Fruit fly (Drosophila melanogaster): ENCODE results near the gene CG46320.

Gene CG46320

DNA sequence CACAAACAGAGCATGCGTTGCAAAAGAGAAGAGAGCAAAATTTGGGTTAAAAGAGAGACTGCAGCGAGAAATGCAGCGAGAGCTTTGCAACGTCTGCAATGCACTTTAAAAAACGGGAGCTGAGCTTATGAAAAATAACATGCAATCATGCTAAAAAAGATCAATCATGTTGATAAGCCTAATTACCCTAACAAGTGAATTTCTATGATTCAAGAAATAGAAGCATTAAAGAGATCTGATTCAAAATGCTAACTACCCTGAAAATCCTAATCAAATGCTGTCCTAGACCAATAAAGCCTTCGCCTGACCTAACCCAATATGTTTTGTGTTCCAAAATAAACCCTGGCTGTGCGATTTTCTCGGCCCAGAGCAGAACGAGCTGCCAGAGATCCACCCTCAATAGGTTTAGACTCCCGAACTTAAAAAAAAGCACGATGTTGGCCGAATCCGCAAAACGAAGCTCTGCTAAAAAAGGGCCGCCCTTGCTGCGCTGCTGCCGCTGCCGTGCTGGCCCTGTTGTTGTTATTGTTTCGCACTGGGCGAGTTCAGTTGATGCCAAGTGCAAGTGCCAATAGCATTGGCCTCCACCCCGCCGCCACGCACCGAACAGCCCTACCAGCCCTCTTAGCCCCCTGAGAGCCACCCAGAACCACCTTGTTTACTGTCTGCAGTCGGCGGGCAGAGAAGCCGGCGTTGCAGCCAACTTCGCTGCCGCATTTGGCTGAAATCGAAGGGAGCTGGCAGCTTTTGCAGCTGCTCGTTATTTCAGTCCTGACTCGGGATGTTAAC lies 28.5 kb upstream of the CG46320 start:
- no peak for TF ChIP-seq noc (tag; optimal IDR thresholded peaks at IDR 0.05)

DNA sequence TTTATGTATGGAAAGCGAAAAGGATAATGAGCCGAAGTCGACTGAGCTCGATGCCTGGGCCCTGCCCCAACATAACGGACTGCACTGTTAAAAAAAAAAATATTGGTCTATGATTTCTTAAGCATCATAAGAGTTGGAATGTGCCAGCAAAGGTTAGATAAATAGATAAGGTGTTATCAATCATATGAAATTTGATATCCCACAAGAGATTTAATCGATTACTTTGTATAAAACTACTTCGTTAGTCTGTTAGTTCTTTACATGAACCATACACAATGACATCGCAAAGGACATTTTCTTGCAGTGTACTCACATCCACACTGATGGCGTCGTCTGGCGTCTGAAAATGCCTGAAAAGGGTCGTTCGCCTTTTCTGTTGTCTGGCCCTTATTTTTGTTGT lies 26.4 kb upstream of the CG46320 start:
- TF ChIP-seq noc (tag; optimal IDR thresholded peaks at IDR 0.05) = no peak

DNA sequence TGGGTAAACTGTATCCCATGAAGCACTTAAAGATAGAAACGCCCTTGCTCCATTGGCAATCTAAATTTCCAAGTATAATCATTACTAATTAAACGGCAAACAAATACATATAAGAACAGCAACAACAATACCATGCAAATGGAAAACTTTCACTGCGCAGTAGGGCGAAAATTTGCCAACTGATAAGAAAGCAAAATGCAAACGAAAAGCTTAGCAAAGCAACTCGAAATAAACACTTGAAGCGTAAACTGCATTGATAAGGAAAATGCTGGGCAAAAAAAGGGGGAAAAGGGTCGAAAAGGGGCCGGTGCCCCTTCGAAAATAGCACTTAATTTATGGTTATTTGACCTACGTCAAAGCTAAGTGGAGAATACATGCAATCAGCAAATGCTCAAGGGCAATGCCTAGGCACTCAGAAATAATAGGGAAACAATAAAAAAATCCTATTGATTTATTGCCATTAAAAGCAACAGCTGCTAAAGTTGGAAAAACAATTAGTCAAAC lies 25.3 kb upstream of the CG46320 start:
- no peak for TF ChIP-seq noc (tag; optimal IDR thresholded peaks at IDR 0.05)

DNA sequence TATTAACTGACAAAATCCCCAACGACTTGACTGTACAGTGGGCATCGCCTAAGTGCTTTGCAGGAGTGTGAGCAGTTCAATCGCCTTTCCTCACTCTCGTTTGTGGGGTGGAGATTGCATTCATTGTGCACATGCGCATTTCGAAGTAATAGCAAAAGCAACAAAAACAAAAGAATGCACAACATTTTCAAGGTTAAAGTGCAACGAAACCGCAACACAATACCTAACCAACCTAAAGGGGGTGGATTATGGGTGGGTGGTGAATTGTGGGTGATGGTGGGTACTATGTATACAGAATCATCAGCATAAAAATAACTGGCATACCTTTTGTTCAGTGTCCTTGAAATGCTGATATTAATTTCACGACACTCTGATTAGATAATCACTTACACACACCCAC lies 24.4 kb upstream of the CG46320 start:
- no peak for TF ChIP-seq noc (tag; optimal IDR thresholded peaks at IDR 0.05)

DNA sequence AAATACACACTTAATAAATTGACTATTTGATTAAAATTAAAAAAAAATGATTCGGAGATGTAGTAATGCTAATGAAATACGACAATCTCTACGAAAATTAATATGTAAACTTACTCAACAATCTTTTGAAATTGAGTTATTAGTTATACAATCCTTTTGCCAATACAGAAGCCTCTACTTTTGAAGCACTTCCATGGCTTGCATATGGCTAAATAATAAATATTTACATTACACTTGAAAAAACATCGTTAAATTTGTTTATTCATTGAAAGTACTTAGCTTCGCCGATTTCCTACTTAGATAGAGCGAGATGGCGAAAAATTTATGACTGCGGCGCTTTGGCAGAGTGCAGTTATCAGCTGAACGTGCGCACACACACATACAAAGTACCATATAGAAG lies 23.2 kb upstream of the CG46320 start:
- TF ChIP-seq noc (tag; optimal IDR thresholded peaks at IDR 0.05) = no peak

DNA sequence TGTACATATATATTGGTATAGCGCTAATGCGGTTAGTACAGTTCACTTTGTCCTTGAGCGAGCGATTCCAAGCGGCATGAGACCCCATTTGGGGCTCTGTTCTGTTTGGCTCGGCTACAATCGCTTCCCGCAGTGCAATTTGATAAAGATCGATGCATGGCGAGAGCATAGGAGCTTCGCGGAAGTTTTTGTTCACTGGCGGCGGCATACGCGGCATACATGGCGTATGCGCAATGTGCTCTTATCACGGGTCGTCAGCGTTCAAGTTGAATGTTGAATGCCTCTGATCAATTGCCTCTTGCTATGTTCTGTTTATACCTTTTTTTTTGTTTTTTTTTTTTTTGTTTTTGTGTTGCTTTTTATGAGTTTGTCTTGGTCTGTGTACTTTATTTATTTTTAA lies 22.8 kb upstream of the CG46320 start:
- no peak for TF ChIP-seq noc (tag; optimal IDR thresholded peaks at IDR 0.05)

DNA sequence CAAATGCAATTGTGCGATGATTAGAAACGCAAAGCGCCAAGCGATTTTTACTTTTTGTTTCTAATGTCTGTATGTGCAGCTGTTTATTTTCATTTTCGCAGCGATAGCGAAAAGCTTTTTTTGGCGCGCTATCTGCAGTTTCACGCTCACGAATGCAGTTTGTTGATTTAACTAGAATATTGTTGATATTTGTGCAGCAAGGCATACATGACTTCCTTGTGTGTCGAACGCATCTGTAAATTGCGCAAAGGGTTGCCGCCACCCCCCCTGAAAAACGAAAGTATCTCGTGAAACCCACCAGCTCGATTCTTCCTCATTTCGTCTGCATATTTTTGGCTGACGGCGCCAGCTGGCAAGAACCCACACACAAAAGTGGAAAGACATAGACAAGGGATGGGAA lies 22.4 kb upstream of the CG46320 start:
- no peak for TF ChIP-seq noc (tag; optimal IDR thresholded peaks at IDR 0.05)

DNA sequence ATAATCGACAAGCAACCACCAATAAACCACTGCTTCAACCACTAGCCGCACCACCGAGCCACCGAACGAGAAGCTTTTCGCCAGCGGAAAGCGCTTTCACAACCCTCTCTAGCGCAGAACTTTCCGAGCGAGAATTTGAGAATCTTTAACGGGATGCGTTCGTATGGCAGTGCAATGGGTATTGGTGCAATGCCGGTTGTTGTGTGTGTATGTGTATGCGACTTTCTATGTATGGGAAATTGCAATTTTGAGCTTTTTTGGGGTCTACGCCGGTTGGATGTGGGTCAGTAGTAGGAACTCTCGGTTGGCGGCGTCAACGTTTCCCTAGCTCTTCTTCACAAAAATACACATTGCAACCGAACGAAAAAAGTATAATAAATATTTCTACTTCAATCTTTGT lies 21.1 kb upstream of the CG46320 start:
- no peak for TF ChIP-seq noc (tag; optimal IDR thresholded peaks at IDR 0.05)

DNA sequence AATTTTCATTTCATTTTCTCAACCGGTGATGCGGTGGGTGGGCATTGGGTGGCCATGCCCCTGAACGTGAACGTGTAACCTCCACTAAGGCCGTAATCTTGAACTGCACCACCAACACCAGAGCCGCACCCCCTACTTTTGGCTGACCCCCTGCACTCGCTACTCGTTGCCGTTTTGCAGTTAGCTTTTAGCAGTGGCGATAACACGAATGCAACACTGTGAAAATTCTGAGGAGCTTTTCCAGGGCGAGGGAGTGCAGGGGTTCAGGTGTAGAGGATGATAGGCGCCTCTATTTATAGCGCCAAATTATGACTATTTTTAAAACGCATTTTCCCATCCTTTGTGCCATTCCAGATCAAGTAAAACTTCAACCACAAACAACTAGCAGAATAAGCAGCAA lies 20.2 kb upstream of the CG46320 start:
- no peak for TF ChIP-seq noc (tag; optimal IDR thresholded peaks at IDR 0.05)

DNA sequence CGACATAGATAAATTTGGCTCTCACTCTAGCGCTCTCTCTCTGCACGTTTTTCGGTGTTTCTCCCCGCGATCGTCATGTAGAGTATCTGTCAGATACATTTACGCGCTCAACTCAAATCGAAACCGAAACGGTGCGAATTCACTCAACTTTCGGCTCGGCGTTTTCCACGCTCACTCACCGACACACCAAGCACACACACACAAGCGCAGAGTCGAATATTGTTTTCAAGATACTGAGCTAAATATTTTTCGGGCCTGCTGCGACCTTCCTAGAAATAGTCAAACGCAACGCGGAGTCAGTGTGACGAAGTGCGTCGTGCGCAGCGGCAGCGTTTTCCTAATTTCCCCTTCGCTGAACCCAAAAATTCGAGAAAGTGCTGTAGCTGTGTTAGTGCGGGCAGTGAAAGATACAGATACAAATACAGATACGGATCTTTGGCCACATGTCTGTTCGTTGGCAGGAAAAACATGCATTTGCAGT lies 9.5 kb upstream of the CG46320 start, which contains the start of gene lin-28:
Gene lin-28, plus strand, starts transcription at position 279 of the 481 bp plus-strand sequence.
- TF ChIP-seq noc (tag; optimal IDR thresholded peaks at IDR 0.05) = no peak

DNA sequence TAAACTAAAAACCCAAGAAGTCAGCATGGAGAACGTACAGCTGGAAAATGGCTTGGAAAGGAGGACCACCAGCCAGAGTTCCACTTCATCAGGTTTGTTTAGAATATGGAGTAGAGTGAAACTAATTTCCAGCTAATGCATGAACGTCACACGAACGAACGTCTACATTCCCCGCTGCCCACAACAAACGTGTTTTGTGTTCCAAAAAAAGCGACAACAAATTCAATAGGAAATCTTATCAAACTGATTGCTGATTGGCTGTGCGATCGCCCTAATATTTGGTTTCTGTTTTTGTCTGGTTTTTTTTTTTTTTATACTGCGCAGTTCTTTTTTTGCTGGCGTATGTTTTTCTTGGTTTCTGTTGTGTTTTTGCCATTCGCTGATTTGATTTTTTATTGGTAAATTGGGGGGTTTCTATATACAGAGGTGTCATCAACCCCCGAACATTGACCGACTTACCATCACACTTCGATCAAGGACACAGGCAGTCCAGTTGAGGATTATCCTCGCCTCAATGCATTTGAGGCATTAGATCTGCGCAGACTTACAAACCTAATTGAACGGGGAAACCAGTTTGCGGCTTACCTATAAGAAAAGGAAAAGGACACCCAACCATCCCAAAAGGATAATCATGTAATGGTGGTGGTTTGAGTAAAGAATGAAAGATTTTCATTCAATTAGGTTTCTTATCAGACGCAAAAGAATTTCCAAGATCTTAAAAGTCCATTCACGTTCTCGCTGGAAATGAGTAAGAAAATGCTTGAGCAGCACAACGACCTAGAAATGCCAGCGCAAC lies 8.8 kb upstream of the CG46320 start:
- TF ChIP-seq noc (tag; optimal IDR thresholded peaks at IDR 0.05) = no peak

DNA sequence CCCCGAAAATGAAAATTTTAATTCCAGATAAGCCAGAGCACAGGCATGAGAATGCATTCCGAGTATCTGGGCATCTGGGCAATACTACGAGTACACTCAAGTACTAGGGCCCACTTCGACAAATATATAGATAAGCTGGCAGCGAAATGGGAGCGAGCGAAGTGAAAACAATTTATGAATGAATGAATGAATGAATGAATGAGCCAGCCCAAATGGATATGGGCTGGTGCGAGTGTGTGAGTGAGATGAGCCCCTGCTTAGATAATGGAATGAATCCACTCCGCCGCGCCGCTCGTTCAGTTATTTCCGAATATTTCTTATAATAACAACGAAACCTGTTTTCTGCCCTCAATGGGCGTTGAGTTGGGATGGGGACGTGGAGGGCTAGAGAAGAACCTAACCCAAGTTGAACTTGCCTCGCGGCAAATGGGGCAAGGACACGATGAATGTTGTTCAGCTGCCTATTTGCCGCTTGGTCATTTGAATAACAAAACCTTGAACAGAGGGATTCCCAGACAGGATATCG lies 8.1 kb upstream of the CG46320 start:
- no peak for TF ChIP-seq noc (tag; optimal IDR thresholded peaks at IDR 0.05)

DNA sequence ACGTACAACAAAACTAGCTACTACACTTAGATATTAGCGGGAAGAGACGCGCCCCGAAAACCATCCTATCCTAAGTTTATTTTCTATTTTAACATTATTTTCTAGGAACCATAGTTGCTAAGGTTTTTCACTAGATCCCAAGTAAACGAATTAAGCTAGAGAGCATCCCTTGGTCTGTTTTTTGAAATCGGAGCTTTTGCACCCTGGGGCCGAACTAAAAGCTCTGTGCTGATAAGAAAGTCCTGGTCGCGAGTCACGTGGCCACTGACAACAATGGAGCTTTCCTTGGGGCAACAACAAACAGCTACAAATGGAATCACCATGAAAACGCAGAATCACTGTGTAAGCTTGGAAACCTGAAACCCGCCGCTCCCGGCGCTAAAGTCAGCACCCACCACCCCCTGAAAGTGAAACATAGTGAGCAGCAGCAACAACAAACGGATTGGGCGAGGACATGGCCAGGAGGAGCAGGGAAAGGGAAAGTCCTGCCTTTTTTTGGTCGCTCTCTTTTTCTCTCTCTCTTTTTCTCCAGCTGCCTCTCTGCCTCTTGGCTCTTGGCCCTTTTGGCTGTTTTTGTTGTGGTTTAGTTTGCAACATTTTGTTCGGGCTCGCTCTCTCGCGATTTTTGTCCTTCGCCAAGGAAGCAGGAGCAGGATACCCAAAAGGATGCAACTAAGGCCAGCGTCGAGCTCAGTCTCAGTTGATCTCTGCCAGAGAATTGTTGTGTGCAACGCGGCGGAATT lies 6.5 kb upstream of the CG46320 start, which contains the start of gene sif:
Gene sif, plus strand, starts transcription at position 693 of the 743 bp plus-strand sequence.
- no peak for TF ChIP-seq noc (tag; optimal IDR thresholded peaks at IDR 0.05)

DNA sequence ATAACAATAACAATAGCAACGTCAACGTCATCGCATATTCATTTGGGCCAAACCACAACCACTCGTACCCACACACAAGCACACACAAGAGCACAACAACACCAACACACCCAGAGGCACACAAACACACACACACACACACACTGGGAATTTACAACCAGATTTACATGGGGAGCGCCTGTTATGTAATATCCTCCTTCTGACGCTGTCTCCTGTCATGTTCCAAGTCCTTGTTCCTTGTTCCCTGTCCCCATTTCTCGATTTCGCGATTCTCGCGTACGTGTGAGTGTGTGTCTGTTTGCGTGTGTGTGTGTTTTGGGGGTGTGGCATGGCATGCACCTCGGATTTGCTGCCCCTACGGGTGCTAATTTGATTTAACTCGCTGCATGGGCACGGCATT lies 5.6 kb upstream of the CG46320 start:
- TF ChIP-seq noc (tag; optimal IDR thresholded peaks at IDR 0.05) = no peak

DNA sequence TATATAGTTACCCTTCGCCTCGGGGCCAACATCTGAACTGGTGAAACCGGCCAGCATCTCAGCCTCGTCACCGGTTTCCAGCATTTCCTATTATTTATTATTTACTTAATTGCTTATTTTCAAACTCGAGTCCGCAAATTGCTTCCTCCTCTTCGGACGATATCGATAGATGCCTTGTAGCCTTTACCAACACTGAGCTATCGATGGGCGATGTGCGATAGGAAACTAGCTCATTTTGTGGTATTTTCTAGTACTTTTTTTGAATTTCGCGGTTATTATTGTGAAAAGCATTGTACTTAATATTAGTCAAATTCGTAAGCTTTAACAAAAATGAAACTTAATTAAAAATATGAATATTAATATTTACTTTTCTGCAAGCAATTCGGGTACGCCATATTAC lies 1.9 kb upstream of the CG46320 start, which contains the start of gene Sse:
Gene Sse, minus strand, starts transcription at position 177 of the 400 bp plus-strand sequence.
- no peak for TF ChIP-seq noc (tag; optimal IDR thresholded peaks at IDR 0.05)

DNA sequence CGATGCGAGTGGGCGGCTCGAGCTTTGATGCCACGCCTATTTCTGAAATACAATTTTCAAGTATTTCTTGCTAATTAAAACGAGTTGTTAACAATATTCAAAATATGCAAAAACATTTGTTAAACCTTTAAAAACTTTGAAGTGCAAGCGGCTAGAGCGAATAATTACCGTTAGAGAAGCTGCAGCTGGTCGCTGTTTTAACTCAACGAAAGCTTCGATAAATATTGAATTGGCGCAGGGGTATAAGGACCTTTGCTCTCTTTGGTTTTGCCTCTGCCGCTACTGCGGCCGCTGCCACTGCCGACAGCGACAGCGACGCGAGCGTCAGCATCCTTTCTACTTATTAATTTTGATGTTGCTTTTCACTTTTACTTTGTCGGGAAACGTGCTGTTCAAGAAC lies 671 bp upstream of the CG46320 start:
- no peak for TF ChIP-seq noc (tag; optimal IDR thresholded peaks at IDR 0.05)

All from whole organism, larva.